Fruit fly (Drosophila melanogaster) whole organism, embryonic: ENCODE measurements around the gene CG45045.

Source experiments
- Blimp-1 ChIP-seq: fragments of 200-800 bp; sonication (Bioruptor generic); optimal IDR thresholded peaks from 3 replicates; lab custom pipeline; 2018; ENCODE audit warnings: missing biosample characterization, missing genetic modification characterization, mild to moderate bottlenecking, moderate library complexity, missing genetic modification reagents
- CG10543 ChIP-seq: fragments of 200-800 bp; sonication (Bioruptor generic); optimal IDR thresholded peaks from 3 replicates; lab custom pipeline; 2017; ENCODE audit warnings: missing biosample characterization, mild to moderate bottlenecking, missing genetic modification characterization, moderate library complexity
- CG11723 ChIP-seq: fragments of 200-800 bp; sonication (Bioruptor generic); optimal IDR thresholded peaks from 2 replicates; lab custom pipeline; 2017; ENCODE audit warnings: missing biosample characterization, mild to moderate bottlenecking, missing genetic modification characterization
- CG13894 ChIP-seq: fragments of 200-800 bp; sonication (Bioruptor generic); optimal IDR thresholded peaks from 3 replicates; lab custom pipeline; 2018; ENCODE audit warnings: missing biosample characterization, mild to moderate bottlenecking, missing genetic modification characterization, moderate library complexity
- CG16779 ChIP-seq: fragments of 200-800 bp; sonication (Bioruptor generic); IDR thresholded peaks from 2 replicates; pipeline ENCODE4 v1.3.6; 2022; ENCODE audit warnings: missing biosample characterization, missing genetic modification characterization
- CG2199 ChIP-seq: fragments of 200-800 bp; sonication (Bioruptor generic); IDR thresholded peaks from 3 replicates; pipeline ENCODE4 v1.3.6; 2022; ENCODE audit warnings: missing biosample characterization, missing genetic modification characterization
- CG32532 ChIP-seq: fragments of 200-800 bp; sonication (Bioruptor generic); IDR thresholded peaks from 2 replicates; pipeline ENCODE4 v1.3.6; 2022; ENCODE audit warnings: missing biosample characterization, missing genetic modification characterization
- CG32767 ChIP-seq: fragments of 200-800 bp; sonication (Bioruptor generic); IDR thresholded peaks from 2 replicates; pipeline ENCODE4 v1.3.6; 2022; ENCODE audit warnings: missing biosample characterization, missing genetic modification characterization
- CG4360 ChIP-seq: fragments of 200-800 bp; sonication (Bioruptor generic); IDR thresholded peaks from 2 replicates; pipeline ENCODE4 v1.3.6; 2022; ENCODE audit warnings: missing biosample characterization, missing genetic modification characterization
- CG5180 ChIP-seq: fragments of 200-800 bp; sonication (Bioruptor generic); optimal IDR thresholded peaks from 3 replicates; lab custom pipeline; 2017; ENCODE audit warnings: missing biosample characterization, missing genetic modification characterization, mild to moderate bottlenecking, moderate library complexity, missing genetic modification reagents
- CG6765 ChIP-seq: fragments of 200-800 bp; sonication (Bioruptor generic); optimal IDR thresholded peaks from 3 replicates; lab custom pipeline; 2017; ENCODE audit warnings: missing biosample characterization, mild to moderate bottlenecking, missing genetic modification characterization
- CG7745 ChIP-seq: fragments of 200-800 bp; sonication (Bioruptor generic); optimal IDR thresholded peaks from 2 replicates; lab custom pipeline; 2018; ENCODE audit warnings: missing biosample characterization, mild to moderate bottlenecking, missing genetic modification characterization, moderate library complexity
- CG7928 ChIP-seq: fragments of 200-800 bp; sonication (Bioruptor generic); optimal IDR thresholded peaks from 2 replicates; lab custom pipeline; 2017; ENCODE audit warnings: missing biosample characterization, mild to moderate bottlenecking, missing genetic modification characterization
- CG8478 ChIP-seq: fragments of >200 bp; optimal IDR thresholded peaks from 2 replicates; lab custom pipeline; 2018
- CG8765 ChIP-seq: fragments of 200-800 bp; sonication (Bioruptor generic); IDR thresholded peaks from 2 replicates; pipeline ENCODE4 v1.3.6; 2022; ENCODE audit warnings: missing biosample characterization, missing genetic modification characterization
- CG9727 ChIP-seq: fragments of 200-800 bp; sonication (Bioruptor generic); optimal IDR thresholded peaks from 3 replicates; lab custom pipeline; 2017; ENCODE audit warnings: missing biosample characterization, mild to moderate bottlenecking, missing genetic modification characterization
- Deaf1 ChIP-seq: fragments of 200-800 bp; optimal IDR thresholded peaks from 3 replicates; lab custom pipeline; 2019; ENCODE audit warnings: missing biosample characterization, mild to moderate bottlenecking, missing genetic modification characterization, moderate library complexity
- H15 ChIP-seq: fragments of 200-800 bp; sonication (Bioruptor generic); IDR thresholded peaks from 3 replicates; pipeline ENCODE4 v1.3.6; 2022; ENCODE audit warnings: missing biosample characterization, missing genetic modification characterization
- Hey ChIP-seq: fragments of 200-800 bp; sonication (Bioruptor generic); optimal IDR thresholded peaks from 3 replicates; lab custom pipeline; 2018; ENCODE audit warnings: missing biosample characterization, mild to moderate bottlenecking, missing genetic modification characterization
- Hr78 ChIP-seq, 2 experiments: fragments of 200-800 bp in 1 of 2; fragments of >200 bp in 1 of 2; sonication (Bioruptor generic) in 1 of 2; optimal IDR thresholded peaks; 2 replicates each; lab custom pipeline; 2017 to 2019; ENCODE audit warnings: missing biosample characterization in 2 of 2, missing genetic modification characterization in 2 of 2, mild to moderate bottlenecking in 1 of 2, moderate library complexity in 1 of 2
- Kr ChIP-seq: fragments of 200-800 bp; sonication (Bioruptor generic); optimal IDR thresholded peaks from 2 replicates; lab custom pipeline; 2017; ENCODE audit warnings: missing biosample characterization, mild to moderate bottlenecking, missing genetic modification characterization
- Lpt ChIP-seq: fragments of >200 bp; optimal IDR thresholded peaks from 2 replicates; lab custom pipeline; 2018; ENCODE audit warnings: missing biosample characterization, missing genetic modification characterization
- Med ChIP-seq: fragments of 200-800 bp; sonication (Bioruptor generic); peaks from one replicate; lab custom pipeline; 2016; ENCODE audit warnings: missing biosample characterization, missing genetic modification characterization, mild to moderate bottlenecking, inconsistent platforms, moderate library complexity
- Oaz ChIP-seq: fragments of 200-800 bp; sonication (Bioruptor generic); IDR thresholded peaks from 2 replicates; pipeline ENCODE4 v1.3.6; 2022; ENCODE audit warnings: missing biosample characterization, missing genetic modification characterization
- abd-A ChIP-seq: fragments of 200-800 bp; sonication (Bioruptor generic); optimal IDR thresholded peaks from 3 replicates; lab custom pipeline; 2019; ENCODE audit warnings: missing biosample characterization, mild to moderate bottlenecking, missing genetic modification characterization, moderate library complexity
- cad ChIP-seq: fragments of >200 bp; optimal IDR thresholded peaks from 2 replicates; lab custom pipeline; 2017; ENCODE audit warnings: missing biosample characterization, missing genetic modification characterization
- cg ChIP-seq: fragments of 200-800 bp; sonication (Bioruptor generic); optimal IDR thresholded peaks from 3 replicates; lab custom pipeline; 2019; ENCODE audit warnings: missing biosample characterization, mild to moderate bottlenecking, missing genetic modification characterization, moderate library complexity
- chif ChIP-seq, 2 experiments: fragments of 200-800 bp; sonication (Bioruptor generic); optimal IDR thresholded peaks; 3 replicates each; lab custom pipeline; 2016; ENCODE audit warnings: missing biosample characterization in 2 of 2, missing genetic modification characterization in 2 of 2
- chinmo ChIP-seq: fragments of 200-800 bp; sonication (Bioruptor generic); IDR thresholded peaks from 4 replicates; pipeline ENCODE4 v1.3.6; 2022; ENCODE audit warnings: missing biosample characterization, missing genetic modification characterization; ENCODE audit not compliant: partially characterized antibody
- ci ChIP-seq: fragments of 200-800 bp; sonication (Bioruptor generic); IDR thresholded peaks from 3 replicates; pipeline ENCODE4 v1.3.6; 2022; ENCODE audit warnings: missing biosample characterization, missing genetic modification characterization
- crol ChIP-seq: fragments of 200-800 bp; sonication (Bioruptor generic); IDR thresholded peaks from 2 replicates; pipeline ENCODE4 v1.3.6; 2022; ENCODE audit warnings: missing biosample characterization, missing genetic modification characterization
- cwo ChIP-seq: fragments of 200-800 bp; sonication (Bioruptor generic); optimal IDR thresholded peaks from 3 replicates; lab custom pipeline; 2017; ENCODE audit warnings: missing biosample characterization, missing genetic modification characterization, mild to moderate bottlenecking, moderate library complexity, missing genetic modification reagents
- fd96Cb ChIP-seq: fragments of 200-800 bp; sonication (Bioruptor generic); optimal IDR thresholded peaks from 2 replicates; lab custom pipeline; 2018; ENCODE audit warnings: missing biosample characterization, mild to moderate bottlenecking, missing genetic modification characterization, moderate library complexity
- insv ChIP-seq, 2 experiments: fragments of 200-800 bp; sonication (Bioruptor generic); optimal IDR thresholded peaks; 3 replicates each; lab custom pipeline; 2016 to 2018; ENCODE audit warnings: missing biosample characterization in 2 of 2, missing genetic modification characterization in 2 of 2
- kni ChIP-seq: fragments of 200-800 bp; sonication (Bioruptor generic); optimal IDR thresholded peaks from 3 replicates; lab custom pipeline; 2017; ENCODE audit warnings: mild to moderate bottlenecking, missing biosample characterization, missing genetic modification reagents, missing genetic modification characterization
- knrl ChIP-seq: fragments of 200-800 bp; sonication (Bioruptor generic); IDR thresholded peaks from 3 replicates; pipeline ENCODE4 v1.3.6; 2022; ENCODE audit warnings: missing biosample characterization, missing genetic modification characterization; ENCODE audit not compliant: partially characterized antibody
- lov ChIP-seq, 2 experiments: fragments of 200-800 bp in 1 of 2; fragments of >200 bp in 1 of 2; sonication (Bioruptor generic) in 1 of 2; IDR thresholded peaks in 1 of 2; optimal IDR thresholded peaks in 1 of 2; 2 replicates in 1 of 2; 3 replicates in 1 of 2; pipeline versions ENCODE4 v1.3.6 to Lab custom; 2017 to 2022; ENCODE audit warnings: missing biosample characterization in 1 of 2, missing genetic modification characterization in 1 of 2
- nerfin-1 ChIP-seq: fragments of 200-800 bp; sonication (Bioruptor generic); optimal IDR thresholded peaks from 3 replicates; lab custom pipeline; 2019; ENCODE audit warnings: missing biosample characterization, mild to moderate bottlenecking, missing genetic modification characterization, moderate library complexity
- nom ChIP-seq: fragments of 200-800 bp; sonication (Bioruptor generic); optimal IDR thresholded peaks from 2 replicates; lab custom pipeline; 2017; ENCODE audit warnings: missing biosample characterization, missing genetic modification characterization, mild to moderate bottlenecking, moderate library complexity, missing genetic modification reagents
- oc ChIP-seq: fragments of 200-800 bp; sonication (Bioruptor generic); optimal IDR thresholded peaks from 2 replicates; lab custom pipeline; 2018; ENCODE audit warnings: missing biosample characterization, mild to moderate bottlenecking, missing genetic modification characterization, moderate library complexity
- pfk ChIP-seq: fragments of 200-800 bp; sonication (Bioruptor generic); optimal IDR thresholded peaks from 2 replicates; lab custom pipeline; 2018; ENCODE audit warnings: missing biosample characterization, mild to moderate bottlenecking, missing genetic modification characterization, moderate library complexity
- pros ChIP-seq: fragments of 200-800 bp; sonication (Bioruptor generic); optimal IDR thresholded peaks from 3 replicates; lab custom pipeline; 2019; ENCODE audit warnings: missing biosample characterization, mild to moderate bottlenecking, missing genetic modification characterization, moderate library complexity
- sd ChIP-seq: fragments of 200-800 bp; sonication (Bioruptor generic); optimal IDR thresholded peaks from 3 replicates; lab custom pipeline; 2018; ENCODE audit warnings: missing biosample characterization, mild to moderate bottlenecking, missing genetic modification characterization, moderate library complexity
- so ChIP-seq: fragments of 200-800 bp; sonication (Bioruptor generic); IDR thresholded peaks from 3 replicates; pipeline ENCODE4 v1.3.6; 2022; ENCODE audit warnings: missing biosample characterization, missing genetic modification characterization
- sqz ChIP-seq: fragments of 200-800 bp; sonication (Bioruptor generic); optimal IDR thresholded peaks from 3 replicates; lab custom pipeline; 2018; ENCODE audit warnings: missing biosample characterization, mild to moderate bottlenecking, missing genetic modification characterization
- tll ChIP-seq, 2 experiments: fragments of 200-800 bp in 1 of 2; fragments of >200 bp in 1 of 2; sonication (Bioruptor generic) in 1 of 2; optimal IDR thresholded peaks; 2 replicates each; lab custom pipeline; 2017 to 2019; ENCODE audit warnings: missing biosample characterization in 2 of 2, missing genetic modification characterization in 2 of 2, mild to moderate bottlenecking in 1 of 2, moderate library complexity in 1 of 2
- zen2 ChIP-seq: fragments of 200-800 bp; sonication (Bioruptor generic); IDR thresholded peaks from 3 replicates; pipeline ENCODE4 v1.3.6; 2022; ENCODE audit warnings: missing biosample characterization, missing genetic modification characterization; ENCODE audit not compliant: partially characterized antibody

CG45045 gene

DNA sequence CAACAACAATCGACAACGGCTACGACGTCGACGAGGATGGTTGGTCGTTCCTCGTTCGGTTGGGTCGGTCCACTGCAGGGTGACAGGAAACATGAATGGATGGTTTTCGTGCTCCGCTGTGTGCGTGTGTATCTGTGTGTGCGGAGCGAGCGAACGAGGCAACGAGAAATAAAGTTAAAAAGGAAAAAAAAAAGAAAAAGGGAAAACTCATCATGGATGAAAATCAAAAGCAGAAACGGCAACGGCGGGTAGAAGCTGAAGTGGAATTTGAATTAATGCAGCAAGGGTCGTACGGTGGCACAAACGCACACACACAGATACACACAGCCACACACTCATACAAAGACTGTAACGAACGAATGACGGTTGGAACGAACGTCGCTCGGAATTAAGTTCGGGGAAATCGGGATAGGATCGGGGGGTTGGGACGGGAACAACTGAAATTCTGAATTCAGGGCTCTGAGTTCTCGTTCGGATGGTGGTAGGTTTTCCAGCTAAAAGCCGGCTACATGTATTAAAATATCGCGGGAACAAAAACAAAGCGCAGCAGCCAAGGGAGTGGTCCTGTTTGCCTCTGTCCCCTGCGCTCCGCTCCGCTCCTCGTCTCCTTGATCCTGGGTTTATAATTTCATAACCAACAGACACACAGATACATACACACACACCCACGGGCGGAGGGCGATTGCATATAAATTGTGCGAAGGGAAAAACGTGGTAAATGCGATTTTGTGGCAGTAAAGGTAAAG lies 43.7 kb downstream of the CG45045 start:
- TF ChIP-seq CG16779 (GFP tag; lab: Robert Waterston, UW) (no peak), sqz (GFP tag; lab: Kevin White, UChicago) (peak; percentile 84), Med (peak; percentile 58), CG8478 (lab: Kevin White, UChicago) (peak; percentile 7), cwo (no peak), pros (GFP tag; lab: Kevin White, UChicago) (peak; percentile 92), CG7928 (GFP tag; lab: Kevin White, UChicago) (no peak), cg (GFP tag; lab: Kevin White, UChicago) (peak; percentile 80), CG6765 (no peak), fd96Cb (tag; lab: Kevin White, UChicago) (no peak), CG5180 (GFP tag; lab: Kevin White, UChicago) (peak; percentile 88), knrl (GFP tag; lab: Robert Waterston, UW) (no peak), CG32767 (GFP tag; lab: Robert Waterston, UW) (peak; percentile 30; the same call in 1 of the 2 replicates), CG2199 (0 out of 3 replicates have a peak, but pooled peaks have one; percentile 17), nerfin-1 (tag; lab: Kevin White, UChicago) (peak; percentile 62), pfk (peak; percentile 82), Blimp-1 (GFP tag; lab: Kevin White, UChicago) (peak; percentile 52), lov (optimal IDR thresholded peaks at IDR 0.05; lab: Kevin White, UChicago) (no peak), lov (GFP tag; IDR thresholded peaks at IDR 0.05; lab: Robert Waterston, UW) (0 out of 3 replicates have a peak, but pooled peaks have one; percentile 62), CG4360 (GFP tag; lab: Robert Waterston, UW) (peak; percentile 73), CG8765 (GFP tag; lab: Robert Waterston, UW) (0 out of 2 replicates have a peak, but pooled peaks have one; percentile 38), CG7745 (tag; lab: Kevin White, UChicago) (peak; percentile 18), Hr78 (GFP tag; optimal IDR thresholded peaks at IDR 0.05; lab: Kevin White, UChicago) (no peak), so (GFP tag; lab: Robert Waterston, UW) (no peak), chinmo (GFP tag; lab: Robert Waterston, UW) (0 out of 4 replicates have a peak, but pooled peaks have one; percentile 52), H15 (GFP tag; lab: Robert Waterston, UW) (0 out of 3 replicates have a peak, but pooled peaks have one; percentile 13), Hey (tag; lab: Kevin White, UChicago) (peak; percentile 21), CG11723 (GFP tag; lab: Kevin White, UChicago) (no peak), Oaz (GFP tag; lab: Robert Waterston, UW) (no peak), crol (GFP tag; lab: Robert Waterston, UW) (peak; percentile 89), CG32532 (GFP tag; lab: Robert Waterston, UW) (no peak), tll (GFP tag; optimal IDR thresholded peaks at IDR 0.05; lab: Kevin White, UChicago) (peak in 1 of 2 experiments; percentile 63), ci (peak; percentile 24; the same call in 1 of the 3 replicates), oc (tag; lab: Kevin White, UChicago) (peak; percentile 34), nom (GFP tag; lab: Kevin White, UChicago) (peak; percentile 75), CG13894 (tag; lab: Kevin White, UChicago) (peak; percentile 42), Kr (GFP tag; lab: Kevin White, UChicago) (peak; percentile 48), cad (GFP tag; lab: Kevin White, UChicago) (peak; percentile 12), Lpt (peak; percentile 26), insv (GFP tag; optimal IDR thresholded peaks at IDR 0.05; lab: Kevin White, UChicago) (peak in 1 of 2 experiments; percentile 22), kni (peak; percentile 81), sd (tag; lab: Kevin White, UChicago) (peak; percentile 26), zen2 (GFP tag; lab: Robert Waterston, UW) (no peak), CG10543 (GFP tag; lab: Kevin White, UChicago) (peak; percentile 65), CG9727 (GFP tag; lab: Kevin White, UChicago) (no peak), chif (GFP tag; optimal IDR thresholded peaks at IDR 0.05; lab: Kevin White, UChicago) (no peak), Deaf1 (tag; lab: Kevin White, UChicago) (peak; percentile 93), abd-A (tag; lab: Kevin White, UChicago) (peak; percentile 89)
